Worm (Caenorhabditis elegans) whole organism, late embryonic: ENCODE measurements around the gene Y37D8A.26.

ENCODE experiments used
- C38D4.7 ChIP-seq: fragments of 200-800 bp; sonication (Bioruptor generic); optimal IDR thresholded peaks from 2 replicates; lab custom pipeline; 2018; ENCODE audit warnings: mild to moderate bottlenecking, missing genetic modification characterization, moderate library complexity, missing compliant biosample characterization
- K02D7.2 ChIP-seq: sonication (generic microtip); optimal IDR thresholded peaks from 2 replicates; lab custom pipeline; 2017; ENCODE audit warnings: mild to moderate bottlenecking, missing genetic modification characterization, missing compliant biosample characterization
- ceh-18 ChIP-seq: sonication (generic microtip); optimal IDR thresholded peaks from 2 replicates; lab custom pipeline; 2016; ENCODE audit warnings: missing genetic modification characterization, missing compliant biosample characterization
- ceh-22 ChIP-seq: sonication (generic microtip); optimal IDR thresholded peaks from 2 replicates; lab custom pipeline; 2017; ENCODE audit warnings: missing biosample characterization, missing genetic modification characterization
- ceh-24 ChIP-seq: sonication (generic microtip); optimal IDR thresholded peaks from 2 replicates; lab custom pipeline; 2016; ENCODE audit warnings: mild to moderate bottlenecking, missing genetic modification characterization, missing compliant biosample characterization
- ceh-30 ChIP-seq: fragments of 150-350 bp; optimal IDR thresholded peaks from 2 replicates; lab custom pipeline; 2014; ENCODE audit warnings: missing biosample characterization, missing genetic modification characterization
- ceh-31 ChIP-seq: sonication (generic microtip); optimal IDR thresholded peaks from 2 replicates; lab custom pipeline; 2016; ENCODE audit warnings: missing genetic modification characterization, missing compliant biosample characterization
- ceh-34 ChIP-seq: sonication (generic microtip); optimal IDR thresholded peaks from 2 replicates; lab custom pipeline; 2016; ENCODE audit warnings: mild to moderate bottlenecking, missing genetic modification characterization, missing compliant biosample characterization
- ceh-45 ChIP-seq: fragments of 200-800 bp; sonication (Bioruptor generic); IDR thresholded peaks from 2 replicates; pipeline ENCODE4 v1.3.6; 2022; ENCODE audit warnings: missing genetic modification reagents, missing genetic modification characterization, missing compliant biosample characterization
- ceh-48 ChIP-seq: sonication (generic microtip); optimal IDR thresholded peaks from 2 replicates; lab custom pipeline; 2016; ENCODE audit warnings: missing genetic modification characterization, inconsistent platforms, missing compliant biosample characterization
- ceh-6 ChIP-seq: fragments of 200-800 bp; sonication (Bioruptor generic); optimal IDR thresholded peaks from 2 replicates; lab custom pipeline; 2018; ENCODE audit warnings: mild to moderate bottlenecking, missing genetic modification characterization, missing compliant biosample characterization
- dve-1 ChIP-seq: sonication (generic microtip); optimal IDR thresholded peaks from 2 replicates; lab custom pipeline; 2017; ENCODE audit warnings: antibody characterized with exemption, mild to moderate bottlenecking, missing genetic modification characterization, missing compliant biosample characterization
- elt-2 ChIP-seq: sonication (generic microtip); optimal IDR thresholded peaks from 2 replicates; lab custom pipeline; 2016; ENCODE audit warnings: missing genetic modification reagents, missing genetic modification characterization, missing compliant biosample characterization
- ets-4 ChIP-seq: sonication (generic microtip); optimal IDR thresholded peaks from 2 replicates; lab custom pipeline; 2016; ENCODE audit warnings: missing genetic modification characterization, missing compliant biosample characterization
- eyg-1 ChIP-seq: sonication (generic microtip); optimal IDR thresholded peaks from 2 replicates; lab custom pipeline; 2016; ENCODE audit warnings: missing genotype, missing genetic modification characterization, missing compliant biosample characterization
- fax-1 ChIP-seq: sonication (generic microtip); optimal IDR thresholded peaks from 2 replicates; lab custom pipeline; 2016; ENCODE audit warnings: missing genotype, missing genetic modification characterization, missing compliant biosample characterization
- fkh-10 ChIP-seq: fragments of 150-350 bp; optimal IDR thresholded peaks from 2 replicates; lab custom pipeline; 2014; ENCODE audit warnings: missing biosample characterization, missing genetic modification reagents, missing genetic modification characterization
- fkh-6 ChIP-seq: sonication (generic microtip); optimal IDR thresholded peaks from 2 replicates; lab custom pipeline; 2016; ENCODE audit warnings: missing genetic modification characterization, missing compliant biosample characterization
- gmeb-2 ChIP-seq: sonication (generic microtip); optimal IDR thresholded peaks from 2 replicates; lab custom pipeline; 2016; ENCODE audit warnings: missing genetic modification characterization, inconsistent platforms, missing compliant biosample characterization
- hlh-6 ChIP-seq: sonication (generic microtip); optimal IDR thresholded peaks from 2 replicates; lab custom pipeline; 2016; ENCODE audit warnings: missing genotype, missing genetic modification characterization, missing compliant biosample characterization
- lim-6 ChIP-seq: sonication (generic microtip); optimal IDR thresholded peaks from 2 replicates; lab custom pipeline; 2016; ENCODE audit warnings: missing genetic modification characterization, missing compliant biosample characterization
- lin-11 ChIP-seq: fragments of 200-800 bp; sonication (Bioruptor generic); optimal IDR thresholded peaks from 2 replicates; lab custom pipeline; 2018; ENCODE audit warnings: mild to moderate bottlenecking, missing genetic modification characterization, missing compliant biosample characterization
- mec-3 ChIP-seq: sonication (generic microtip); optimal IDR thresholded peaks from 2 replicates; lab custom pipeline; 2016; ENCODE audit warnings: borderline replicate concordance, missing genetic modification characterization, missing compliant biosample characterization
- nfya-1 ChIP-seq: sonication (generic microtip); optimal IDR thresholded peaks from 2 replicates; lab custom pipeline; 2017; ENCODE audit warnings: missing genetic modification characterization, mild to moderate bottlenecking, missing compliant biosample characterization, antibody characterized with exemption, moderate library complexity
- nhr-11 ChIP-seq: fragments of 150-350 bp; optimal IDR thresholded peaks from 2 replicates; lab custom pipeline; 2014; ENCODE audit warnings: missing biosample characterization, missing genetic modification characterization
- npax-4 ChIP-seq: sonication (generic microtip); optimal IDR thresholded peaks from 2 replicates; lab custom pipeline; 2016; ENCODE audit warnings: missing genetic modification characterization, missing compliant biosample characterization
- odd-2 ChIP-seq: sonication (generic microtip); optimal IDR thresholded peaks from 2 replicates; lab custom pipeline; 2017; ENCODE audit warnings: antibody characterized with exemption, mild to moderate bottlenecking, missing genetic modification characterization, missing compliant biosample characterization
- pax-1 ChIP-seq: fragments of 150-350 bp; optimal IDR thresholded peaks from 2 replicates; lab custom pipeline; 2014; ENCODE audit warnings: missing biosample characterization, missing genetic modification characterization
- pha-2 ChIP-seq: sonication (generic microtip); optimal IDR thresholded peaks from 2 replicates; lab custom pipeline; 2017; ENCODE audit warnings: mild to moderate bottlenecking, missing genetic modification characterization, missing compliant biosample characterization
- pros-1 ChIP-seq: fragments of 150-350 bp; optimal IDR thresholded peaks from 2 replicates; lab custom pipeline; 2014; ENCODE audit warnings: missing biosample characterization, missing genetic modification reagents, missing genetic modification characterization
- ref-2 ChIP-seq: sonication (generic microtip); optimal IDR thresholded peaks from 2 replicates; lab custom pipeline; 2016; ENCODE audit warnings: missing genetic modification characterization, missing compliant biosample characterization
- sox-2 ChIP-seq: fragments of 200-800 bp; sonication (Bioruptor generic); IDR thresholded peaks from 2 replicates; pipeline ENCODE4 v1.3.6; 2022; ENCODE audit warnings: missing genetic modification reagents, missing genetic modification characterization, missing compliant biosample characterization
- ttx-3 ChIP-seq: sonication (generic microtip); optimal IDR thresholded peaks from 2 replicates; lab custom pipeline; 2016; ENCODE audit warnings: missing genetic modification reagents, missing genetic modification characterization, missing compliant biosample characterization
- unc-42 ChIP-seq: sonication (generic microtip); optimal IDR thresholded peaks from 2 replicates; lab custom pipeline; 2016; ENCODE audit warnings: missing genotype, missing genetic modification characterization, missing compliant biosample characterization

Gene Y37D8A.26

DNA sequence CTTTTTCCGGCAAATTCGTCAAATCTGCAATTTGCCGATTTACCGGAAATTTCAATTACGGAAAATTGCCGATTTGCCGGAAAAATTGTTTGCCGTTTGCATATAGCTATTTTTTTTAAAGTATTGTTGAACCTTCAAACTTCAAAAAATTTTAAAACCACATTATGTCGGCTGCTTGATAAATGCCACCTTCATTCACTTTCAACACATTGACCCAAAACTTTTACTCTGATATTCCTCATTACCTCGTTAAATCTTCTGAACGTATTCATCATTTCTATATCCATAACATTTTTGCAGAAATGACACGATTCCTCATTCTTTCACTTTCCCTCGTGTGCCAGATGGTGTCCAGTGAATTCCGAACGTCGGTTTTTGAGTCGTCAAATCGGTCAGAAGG, 27.5 kb downstream of the Y37D8A.26 start, which contains the start of gene Y37D8A.3:
Gene Y37D8A.3, plus strand, starts transcription at position 301 of the 400 bp plus-strand sequence.
- TF ChIP-seq ceh-48 (tag; lab: Kevin White, UChicago) (no peak), ceh-30 (tag; lab: Kevin White, UChicago) (no peak), odd-2 (tag; lab: Kevin White, UChicago) (no peak), elt-2 (tag; lab: Kevin White, UChicago) (no peak), ceh-24 (tag; lab: Kevin White, UChicago) (no peak), nhr-11 (tag; lab: Kevin White, UChicago) (no peak), ceh-22 (tag; lab: Kevin White, UChicago) (no peak)
- TF ChIP-seq, all 69 proteins: peak for 0

DNA sequence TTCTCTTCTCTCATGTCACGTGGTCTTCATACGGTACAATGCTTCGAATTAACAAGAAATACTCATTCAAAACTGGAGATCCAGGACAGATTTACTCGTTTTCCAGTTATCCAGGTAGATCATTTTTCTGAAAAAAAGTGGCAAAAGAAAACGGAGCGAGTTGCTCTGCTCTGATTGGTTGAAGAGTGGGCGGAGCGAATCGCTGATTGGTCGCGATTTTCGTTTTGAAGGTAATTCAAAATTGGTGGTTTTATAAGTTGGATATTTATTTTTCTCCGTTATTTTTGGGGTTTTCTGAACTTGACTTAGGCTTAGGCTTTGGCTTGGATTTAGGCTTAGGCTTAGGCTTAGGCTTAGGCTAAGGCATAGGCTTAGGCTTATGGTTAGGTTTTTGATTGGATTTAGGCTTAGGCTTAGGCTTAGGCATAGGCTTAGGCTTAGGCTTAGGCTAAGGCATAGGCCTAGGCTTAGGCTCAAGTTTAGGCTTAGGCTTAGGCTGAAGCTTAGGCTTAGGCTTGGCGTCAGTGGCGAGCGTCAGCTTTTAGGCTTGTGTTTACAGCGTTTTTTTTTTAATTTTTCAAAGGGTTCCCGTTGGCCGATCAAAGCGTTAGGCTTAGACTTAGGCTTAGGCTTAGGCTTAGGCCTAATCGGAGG, 33.8 kb downstream of the Y37D8A.26 start:
- TF ChIP-seq eyg-1 (tag; lab: Kevin White, UChicago): no peak
- TF ChIP-seq npax-4 (tag; lab: Kevin White, UChicago): no peak
- no peak for TF ChIP-seq ref-2 (tag; lab: Kevin White, UChicago)
- no peak for TF ChIP-seq nhr-11 (tag; lab: Kevin White, UChicago)
- no peak for TF ChIP-seq lim-6
- no peak for TF ChIP-seq ets-4 (tag; lab: Kevin White, UChicago)
- peak; percentile 75 for TF ChIP-seq nfya-1 (tag; lab: Kevin White, UChicago)
- TF ChIP-seq C38D4.7 (GFP tag; lab: Kevin White, UChicago): no peak
- TF ChIP-seq elt-2 (tag; lab: Kevin White, UChicago): no peak
- peak; percentile 24 for TF ChIP-seq K02D7.2 (tag; lab: Kevin White, UChicago)
- TF ChIP-seq pros-1 (tag; lab: Kevin White, UChicago): no peak
- TF ChIP-seq fax-1: no peak
- TF ChIP-seq dve-1: peak; percentile 31

DNA sequence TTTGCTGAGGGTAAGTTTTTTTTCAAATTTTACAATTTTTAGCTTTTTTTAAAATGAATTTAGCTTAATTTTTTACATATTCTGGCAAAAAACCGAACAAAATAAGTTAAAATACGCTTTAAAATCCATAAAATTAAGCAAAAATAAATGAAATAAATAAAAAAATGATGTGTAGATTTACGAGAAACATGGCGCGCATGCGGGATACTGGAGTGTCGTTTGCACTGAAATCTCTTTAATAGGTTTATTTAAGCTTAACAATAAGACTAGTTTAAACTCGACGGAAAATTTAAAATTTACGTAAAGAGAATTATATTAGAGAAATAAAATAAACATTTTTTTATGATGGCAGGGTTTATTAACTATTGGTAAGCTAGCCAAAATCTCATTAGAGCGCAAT, 35.2 kb downstream of the Y37D8A.26 start:
- TF ChIP-seq ceh-30 (tag; lab: Kevin White, UChicago) (no peak), unc-42 (peak; percentile 55)

DNA sequence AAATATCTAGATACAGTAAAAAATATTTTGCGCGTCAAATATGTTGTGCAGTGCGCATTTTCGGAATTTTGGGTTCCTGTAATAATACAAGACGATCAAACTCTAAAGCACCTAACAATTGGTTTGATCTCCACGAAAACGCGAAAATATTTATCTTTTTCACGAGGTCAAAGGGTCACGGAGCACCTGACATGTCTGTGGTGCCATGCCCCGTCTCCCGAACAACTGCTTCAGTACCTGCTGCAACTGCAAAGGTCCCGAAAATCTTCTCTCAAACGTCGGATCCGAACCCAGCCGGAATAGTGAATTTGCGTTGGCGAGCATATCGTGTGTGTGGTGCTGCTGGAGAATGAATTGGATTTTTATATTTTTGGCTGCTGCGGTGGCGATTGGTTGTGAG, 36.6 kb downstream of the Y37D8A.26 start, which contains the start of the genes Y37D8A.2 and Y37D8A.25:
Gene Y37D8A.2, plus strand, starts transcription at position 285 of the 400 bp plus-strand sequence.
Gene Y37D8A.25, minus strand, starts transcription at position 345 of the 400 bp plus-strand sequence.
- TF ChIP-seq ceh-31 (tag; lab: Kevin White, UChicago) (no peak), pha-2 (tag; lab: Kevin White, UChicago) (no peak), sox-2 (GFP tag; lab: Robert Waterston, UW) (no peak), ceh-24 (tag; lab: Kevin White, UChicago) (no peak), mec-3 (no peak), ceh-18 (no peak), pax-1 (tag; lab: Kevin White, UChicago) (no peak), lim-6 (no peak), C38D4.7 (GFP tag; lab: Kevin White, UChicago) (no peak), gmeb-2 (tag; lab: Kevin White, UChicago) (no peak), lin-11 (tag; lab: Kevin White, UChicago) (no peak), ceh-6 (GFP tag; lab: Kevin White, UChicago) (no peak), ceh-45 (GFP tag; lab: Robert Waterston, UW) (no peak), fkh-10 (GFP tag; lab: Kevin White, UChicago) (no peak), ttx-3 (no peak), fkh-6 (tag; lab: Kevin White, UChicago) (no peak), ceh-34 (tag; lab: Kevin White, UChicago) (no peak), nfya-1 (tag; lab: Kevin White, UChicago) (no peak)
- TF ChIP-seq, all 69 proteins: peak for 0

DNA sequence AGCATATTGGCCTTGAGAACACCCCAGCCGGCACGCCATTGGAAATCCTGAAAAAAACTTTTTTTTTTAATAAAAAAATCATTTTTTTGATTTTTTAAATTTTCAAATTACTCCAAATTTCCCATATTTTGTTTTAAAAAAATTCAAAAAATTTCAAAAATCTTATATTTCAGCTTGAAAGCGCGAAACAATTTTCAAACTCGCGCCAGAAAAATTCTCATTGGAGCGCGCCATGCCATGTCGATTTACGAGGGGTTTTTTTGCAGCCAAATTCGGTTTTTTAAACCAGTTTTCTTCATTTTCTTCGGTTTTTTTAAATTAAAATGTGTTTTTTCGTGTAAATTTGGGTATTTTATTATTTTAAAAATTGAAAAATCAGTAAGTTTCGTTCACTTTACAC, 37.4 kb downstream of the Y37D8A.26 start:
- TF ChIP-seq ceh-34 (tag; lab: Kevin White, UChicago): no peak
- no peak for TF ChIP-seq hlh-6 (tag; lab: Kevin White, UChicago)
